Worm (Caenorhabditis elegans) whole organism, L4 larva: ENCODE results near the gene F21C10.18.

Experiments used
- D1046.2 ChIP-seq: fragments of 200-800 bp; sonication (Bioruptor generic); IDR thresholded peaks from 2 replicates; pipeline ENCODE4 v1.3.6; 2022; ENCODE audit warnings: missing genetic modification characterization, missing compliant biosample characterization
- F37D6.2 ChIP-seq: sonication (generic microtip); optimal IDR thresholded peaks from 2 replicates; lab custom pipeline; 2016; ENCODE audit warnings: mild to moderate bottlenecking, missing genetic modification characterization, missing compliant biosample characterization
- F44E2.7 ChIP-seq: fragments of 200-800 bp; sonication (Bioruptor generic); IDR thresholded peaks from 2 replicates; pipeline ENCODE4 v2.1.2; 2022; ENCODE audit warnings: missing genetic modification characterization, missing compliant biosample characterization
- T20F7.1 ChIP-seq: fragments of 200-800 bp; sonication (Bioruptor generic); optimal IDR thresholded peaks from 2 replicates; lab custom pipeline; 2018; ENCODE audit warnings: mild to moderate bottlenecking, missing genetic modification characterization, missing compliant biosample characterization
- T26A8.4 ChIP-seq: fragments of 200-800 bp; sonication (Bioruptor generic); IDR thresholded peaks from 2 replicates; pipeline ENCODE4 v1.3.6; 2022; ENCODE audit warnings: missing genetic modification characterization, missing compliant biosample characterization
- Y105C5A.15 ChIP-seq: fragments of 200-800 bp; sonication (Bioruptor generic); IDR thresholded peaks from 2 replicates; pipeline ENCODE4 v1.3.6; 2022; ENCODE audit warnings: missing genetic modification characterization, missing compliant biosample characterization
- aha-1 ChIP-seq: fragments of 150-350 bp; peaks from one replicate; lab custom pipeline; 2014; ENCODE audit warnings: missing biosample characterization, missing genetic modification characterization
- aly-2 ChIP-seq: sonication (generic microtip); optimal IDR thresholded peaks from 2 replicates; lab custom pipeline; 2018; ENCODE audit warnings: missing biosample characterization, missing genetic modification characterization
- attf-4 ChIP-seq: sonication (generic microtip); optimal IDR thresholded peaks from 3 replicates; lab custom pipeline; 2017; ENCODE audit warnings: missing biosample characterization, missing genetic modification characterization
- ceh-28 ChIP-seq: fragments of 150-350 bp; optimal IDR thresholded peaks from 2 replicates; lab custom pipeline; 2014; ENCODE audit warnings: missing biosample characterization, missing genetic modification reagents, missing genetic modification characterization
- ceh-32 ChIP-seq: sonication (generic microtip); optimal IDR thresholded peaks from 2 replicates; lab custom pipeline; 2016; ENCODE audit warnings: mild to moderate bottlenecking, missing genetic modification characterization, missing compliant biosample characterization; ENCODE audit not compliant: poor library complexity
- ces-1 ChIP-seq: fragments of 150-350 bp; sonication (generic microtip); optimal IDR thresholded peaks from 4 replicates; lab custom pipeline; 2014; ENCODE audit warnings: missing biosample characterization, missing genetic modification reagents, missing genetic modification characterization
- daf-16 ChIP-seq, 3 experiments: sonication (generic microtip); optimal IDR thresholded peaks; 2 replicates each; lab custom pipeline; 2016 to 2017; ENCODE audit warnings: missing genetic modification characterization in 3 of 3, missing genetic modification reagents in 3 of 3, mild to moderate bottlenecking in 2 of 3, missing compliant biosample characterization in 2 of 3, missing biosample characterization in 1 of 3, moderate library complexity in 1 of 3
- daf-19 ChIP-seq: fragments of 200-800 bp; sonication (Bioruptor generic); conservative IDR thresholded peaks from 2 replicates; pipeline ENCODE4 v1.3.6; 2022; ENCODE audit warnings: missing genetic modification characterization, missing compliant biosample characterization
- dmd-6 ChIP-seq: fragments of 200-800 bp; sonication (Bioruptor generic); IDR thresholded peaks from 2 replicates; pipeline ENCODE4 v1.3.6; 2022; ENCODE audit warnings: missing genetic modification reagents, missing genetic modification characterization, missing compliant biosample characterization
- dmd-9 ChIP-seq: fragments of 200-800 bp; sonication (Bioruptor generic); IDR thresholded peaks from 2 replicates; pipeline ENCODE4 v1.3.6; 2022; ENCODE audit warnings: missing genetic modification reagents, missing genetic modification characterization, missing compliant biosample characterization
- dpl-1 ChIP-seq: fragments of 150-350 bp; optimal IDR thresholded peaks from 2 replicates; lab custom pipeline; 2014; ENCODE audit warnings: missing biosample characterization, missing genetic modification reagents, missing genetic modification characterization
- dve-1 ChIP-seq: sonication (generic microtip); optimal IDR thresholded peaks from 2 replicates; lab custom pipeline; 2017; ENCODE audit warnings: antibody characterized with exemption, mild to moderate bottlenecking, missing genetic modification characterization, missing compliant biosample characterization; ENCODE audit not compliant: insufficient read depth
- egl-27 ChIP-seq: sonication (generic microtip); optimal IDR thresholded peaks from 3 replicates; lab custom pipeline; 2017; ENCODE audit warnings: missing biosample characterization, missing genetic modification reagents, missing genetic modification characterization
- egl-43 ChIP-seq: fragments of 200-800 bp; sonication (Bioruptor generic); IDR thresholded peaks from 2 replicates; pipeline ENCODE4 v1.3.6; 2022; ENCODE audit warnings: missing genetic modification reagents, missing genetic modification characterization, missing compliant biosample characterization
- fos-1 ChIP-seq: fragments of 150-350 bp; optimal IDR thresholded peaks from 2 replicates; lab custom pipeline; 2014; ENCODE audit warnings: missing biosample characterization, missing genetic modification characterization
- gei-8 ChIP-seq: fragments of 200-800 bp; sonication (Bioruptor generic); optimal IDR thresholded peaks from 2 replicates; lab custom pipeline; 2018; ENCODE audit warnings: mild to moderate bottlenecking, missing genetic modification characterization, missing compliant biosample characterization
- hif-1 ChIP-seq, 2 experiments: sonication (generic microtip); optimal IDR thresholded peaks; 2 replicates each; lab custom pipeline; 2016 to 2017; ENCODE audit warnings: missing compliant biosample characterization in 2 of 2, missing genetic modification characterization in 2 of 2, missing genetic modification reagents in 2 of 2, missing genotype in 2 of 2, mild to moderate bottlenecking in 1 of 2
- hlh-11 ChIP-seq: fragments of 200-800 bp; sonication (Bioruptor generic); optimal IDR thresholded peaks from 2 replicates; lab custom pipeline; 2018; ENCODE audit warnings: mild to moderate bottlenecking, missing genetic modification characterization, missing compliant biosample characterization
- hlh-30 ChIP-seq: sonication (generic microtip); optimal IDR thresholded peaks from 2 replicates; lab custom pipeline; 2017; ENCODE audit warnings: antibody characterized with exemption, mild to moderate bottlenecking, missing genetic modification characterization, missing compliant biosample characterization; ENCODE audit not compliant: insufficient read depth
- lim-7 ChIP-seq: fragments of 200-800 bp; sonication (Bioruptor generic); IDR thresholded peaks from 2 replicates; pipeline ENCODE4 v1.3.6; 2022; ENCODE audit warnings: missing genetic modification characterization, missing compliant biosample characterization
- lin-29 ChIP-seq: fragments of 200-800 bp; sonication (Bioruptor generic); IDR thresholded peaks from 2 replicates; pipeline ENCODE4 v1.3.6; 2022; ENCODE audit warnings: missing genetic modification reagents, missing genetic modification characterization, missing compliant biosample characterization
- mdl-1 ChIP-seq, 2 experiments: fragments of 150-350 bp in 1 of 2; sonication (generic microtip) in 1 of 2; optimal IDR thresholded peaks; 2 replicates each; lab custom pipeline; 2014 to 2017; ENCODE audit warnings: missing biosample characterization in 2 of 2, missing genetic modification characterization in 2 of 2
- mdt-29 ChIP-seq: fragments of 200-800 bp; sonication (Bioruptor generic); IDR thresholded peaks from 2 replicates; pipeline ENCODE4 v1.3.6; 2022; ENCODE audit warnings: missing genetic modification reagents, missing genetic modification characterization, missing compliant biosample characterization
- mes-2 ChIP-seq: sonication (generic microtip); optimal IDR thresholded peaks from 2 replicates; lab custom pipeline; 2016; ENCODE audit warnings: missing genotype, mild to moderate bottlenecking, missing genetic modification characterization, missing compliant biosample characterization; ENCODE audit not compliant: poor library complexity, severe bottlenecking
- mxl-2 ChIP-seq: fragments of 200-800 bp; sonication (Bioruptor generic); conservative IDR thresholded peaks from 2 replicates; pipeline ENCODE4 v1.3.6; 2022; ENCODE audit warnings: missing genetic modification reagents, missing genetic modification characterization, missing compliant biosample characterization
- nhr-11 ChIP-seq: fragments of 150-350 bp; optimal IDR thresholded peaks from 2 replicates; lab custom pipeline; 2014; ENCODE audit warnings: missing biosample characterization, missing genetic modification characterization
- nhr-25 ChIP-seq: sonication (generic microtip); optimal IDR thresholded peaks from 2 replicates; lab custom pipeline; 2017; ENCODE audit warnings: missing genetic modification characterization, mild to moderate bottlenecking, missing compliant biosample characterization, antibody characterized with exemption, moderate library complexity, borderline replicate concordance; ENCODE audit not compliant: insufficient read depth
- nhr-28 ChIP-seq: fragments of 150-350 bp; optimal IDR thresholded peaks from 2 replicates; lab custom pipeline; 2014; ENCODE audit warnings: missing biosample characterization, missing genetic modification characterization
- nhr-48 ChIP-seq: sonication (generic microtip); optimal IDR thresholded peaks from 2 replicates; lab custom pipeline; 2016; ENCODE audit warnings: mild to moderate bottlenecking, missing genetic modification characterization, missing compliant biosample characterization
- nhr-6 ChIP-seq: fragments of 150-350 bp; optimal IDR thresholded peaks from 2 replicates; lab custom pipeline; 2014; ENCODE audit warnings: missing biosample characterization, missing genetic modification characterization
- nhr-76 ChIP-seq: fragments of 150-350 bp; optimal IDR thresholded peaks from 2 replicates; lab custom pipeline; 2014; ENCODE audit warnings: missing biosample characterization, missing genetic modification characterization
- nhr-77 ChIP-seq: fragments of 150-350 bp; optimal IDR thresholded peaks from 2 replicates; lab custom pipeline; 2014; ENCODE audit warnings: missing biosample characterization, missing genetic modification characterization
- pha-4 ChIP-seq, 2 experiments: fragments of 150-350 bp in 1 of 2; fragments of 200-800 bp in 1 of 2; sonication (Bioruptor generic) in 1 of 2; IDR thresholded peaks in 1 of 2; optimal IDR thresholded peaks in 1 of 2; 2 replicates each; pipeline versions ENCODE4 v1.3.6 to Lab custom; 2014 to 2022; ENCODE audit warnings: missing genetic modification characterization in 2 of 2, missing genetic modification reagents in 2 of 2, missing biosample characterization in 1 of 2, missing compliant biosample characterization in 1 of 2
- php-3 ChIP-seq: fragments of 200-800 bp; sonication (Bioruptor generic); IDR thresholded peaks from 2 replicates; pipeline ENCODE4 v1.3.6; 2022; ENCODE audit warnings: missing genetic modification reagents, missing genetic modification characterization, missing compliant biosample characterization
- rbr-2 ChIP-seq: sonication (generic microtip); optimal IDR thresholded peaks from 2 replicates; lab custom pipeline; 2016; ENCODE audit warnings: missing genotype, missing genetic modification characterization, missing compliant biosample characterization
- saeg-2 ChIP-seq: fragments of 200-800 bp; sonication (Bioruptor generic); IDR thresholded peaks from 2 replicates; pipeline ENCODE4 v1.3.6; 2022; ENCODE audit warnings: missing genetic modification reagents, missing genetic modification characterization, missing compliant biosample characterization
- snpc-1.2 ChIP-seq: fragments of 200-800 bp; sonication (Bioruptor generic); IDR thresholded peaks from 2 replicates; pipeline ENCODE4 v1.3.6; 2022; ENCODE audit warnings: missing genetic modification reagents, missing genetic modification characterization, missing compliant biosample characterization
- tag-97 ChIP-seq: fragments of 200-800 bp; sonication (Bioruptor generic); IDR thresholded peaks from 2 replicates; pipeline ENCODE4 v1.3.6; 2022; ENCODE audit warnings: missing genetic modification characterization, missing compliant biosample characterization
- unc-130 ChIP-seq: sonication (generic microtip); optimal IDR thresholded peaks from 2 replicates; lab custom pipeline; 2016; ENCODE audit warnings: missing genetic modification reagents, missing genetic modification characterization, missing compliant biosample characterization
- unc-39 ChIP-seq: sonication (generic microtip); optimal IDR thresholded peaks from 2 replicates; lab custom pipeline; 2017; ENCODE audit warnings: missing biosample characterization, missing genetic modification characterization
- unc-62 ChIP-seq, 3 experiments: fragments of 150-350 bp in 1 of 3; sonication (generic microtip); optimal IDR thresholded peaks in 2 of 3; peaks in 1 of 3; 1 replicate in 1 of 3; 2 replicates in 2 of 3; lab custom pipeline; 2014 to 2017; ENCODE audit warnings: missing biosample characterization in 3 of 3, missing genetic modification characterization in 3 of 3, missing genetic modification reagents in 3 of 3, missing genotype in 1 of 3
- zip-11 ChIP-seq: fragments of 200-800 bp; sonication (Bioruptor generic); IDR thresholded peaks from 2 replicates; pipeline ENCODE4 v1.3.6; 2022; ENCODE audit warnings: missing genetic modification characterization, missing compliant biosample characterization

Gene F21C10.18

ce11 chrV:9079965-9080432 is 28.3 kb upstream of the F21C10.18 start (continued):
- TF ChIP-seq snpc-1.2 (GFP tag; lab: Robert Waterston, UW) = no peak
- no peak for TF ChIP-seq lin-29
- TF ChIP-seq nhr-28 (tag; lab: Kevin White, UChicago) = peak; percentile 63
- TF ChIP-seq unc-39 (tag; lab: Kevin White, UChicago) = no peak
- no peak for TF ChIP-seq nhr-11
- peak; percentile 85 for TF ChIP-seq dve-1
- peak; percentile 42 for TF ChIP-seq T20F7.1 (GFP tag; lab: Kevin White, UChicago)
- peak; percentile 98 for TF ChIP-seq dmd-6 (GFP tag; lab: Robert Waterston, UW)
- no peak for TF ChIP-seq dpl-1 (GFP tag; lab: Kevin White, UChicago)
- no peak for TF ChIP-seq tag-97 (GFP tag; lab: Robert Waterston, UW)
- no peak for TF ChIP-seq fos-1 (tag; lab: Kevin White, UChicago)
- no peak for TF ChIP-seq nhr-25 (tag; lab: Kevin White, UChicago)
- TF ChIP-seq ces-1 = no peak
- no peak for TF ChIP-seq ceh-28 (tag; lab: Kevin White, UChicago)
- no peak for TF ChIP-seq F44E2.7 (GFP tag; lab: Robert Waterston, UW)
- TF ChIP-seq mdt-29 (GFP tag; lab: Robert Waterston, UW) = peak; percentile 62
- TF ChIP-seq F37D6.2 (tag; lab: Kevin White, UChicago) = no peak
- TF ChIP-seq rbr-2 (tag; lab: Kevin White, UChicago) = no peak
- no peak for TF ChIP-seq mes-2
- no peak for TF ChIP-seq nhr-76 (tag; lab: Kevin White, UChicago)
- 0 out of 2 replicates have a peak, but pooled peaks have one; percentile 7 for TF ChIP-seq mxl-2 (GFP tag; lab: Robert Waterston, UW)
- no peak for TF ChIP-seq dmd-9 (GFP tag; lab: Robert Waterston, UW)
- TF ChIP-seq nhr-6 (tag; lab: Kevin White, UChicago) = no peak
- TF ChIP-seq T26A8.4 = peak; percentile 67
- no peak for TF ChIP-seq daf-19 (GFP tag; lab: Robert Waterston, UW)
- TF ChIP-seq unc-62 (GFP tag; optimal IDR thresholded peaks at IDR 0.05 in 1 of 2; lab: Kevin White, UChicago) = peak in 1 of 2 experiments; percentile 53
- TF ChIP-seq unc-62 (tag; optimal IDR thresholded peaks at IDR 0.05; lab: Kevin White, UChicago) = no peak
- TF ChIP-seq unc-130 = no peak
- peak in 1 of 2 experiments; percentile 51 for TF ChIP-seq mdl-1 (tag; optimal IDR thresholded peaks at IDR 0.05; lab: Kevin White, UChicago)
- TF ChIP-seq aly-2 = no peak
- peak in 1 of 2 experiments; percentile 79 for TF ChIP-seq daf-16 (GFP tag; optimal IDR thresholded peaks at IDR 0.05; lab: Kevin White, UChicago)
- TF ChIP-seq daf-16 (tag; optimal IDR thresholded peaks at IDR 0.05; lab: Kevin White, UChicago) = peak; percentile 78

- TF ChIP-seq dve-1 (peak; percentile 70), hlh-30 (tag; lab: Kevin White, UChicago) (peak; percentile 29), zip-11 (GFP tag; lab: Robert Waterston, UW) (no peak), nhr-48 (tag; lab: Kevin White, UChicago) (no peak), mes-2 (no peak), egl-27 (tag; lab: Kevin White, UChicago) (no peak), egl-43 (no peak), nhr-77 (peak; percentile 4), aha-1 (peak; percentile 65), Y105C5A.15 (no peak), gei-8 (GFP tag; lab: Kevin White, UChicago) (no peak), lim-7 (GFP tag; lab: Robert Waterston, UW) (no peak), daf-19 (GFP tag; lab: Robert Waterston, UW) (no peak), saeg-2 (GFP tag; lab: Robert Waterston, UW) (no peak), fos-1 (tag; lab: Kevin White, UChicago) (no peak), php-3 (GFP tag; lab: Robert Waterston, UW) (no peak), ceh-32 (tag; lab: Kevin White, UChicago) (no peak), hlh-11 (tag; lab: Kevin White, UChicago) (peak; percentile 57), mdt-29 (GFP tag; lab: Robert Waterston, UW) (no peak), D1046.2 (GFP tag; lab: Robert Waterston, UW) (no peak), F44E2.7 (GFP tag; lab: Robert Waterston, UW) (no peak), hif-1 (tag; optimal IDR thresholded peaks at IDR 0.05; lab: Kevin White, UChicago) (peak in 1 of 2 experiments; percentile 16), attf-4 (tag; lab: Kevin White, UChicago) (no peak), pha-4 (GFP tag; IDR thresholded peaks at IDR 0.05; lab: Robert Waterston, UW) (no peak), pha-4 (tag; optimal IDR thresholded peaks at IDR 0.05; lab: Kevin White, UChicago) (peak; percentile 62), daf-16 (GFP tag; optimal IDR thresholded peaks at IDR 0.05; lab: Kevin White, UChicago) (no peak), daf-16 (tag; optimal IDR thresholded peaks at IDR 0.05; lab: Kevin White, UChicago) (peak; percentile 71)
Measured at ce11 chrV:9081410-9081809, 26.9 kb upstream of the F21C10.18 start.
